Fruit fly (Drosophila melanogaster) whole organism, wandering third instar larva: ENCODE measurements around the gene scyl.
A peak's percentile ranks its signal among the peaks of the same experiment; 100 is the strongest.

Experiments
- Abd-B ChIP-seq: fragments of >200 bp; optimal IDR thresholded peaks from 2 replicates; lab custom pipeline; 2017; ENCODE audit warnings: missing biosample characterization, missing genetic modification characterization
- CG32264 ChIP-seq: fragments of 200-800 bp; sonication (Bioruptor generic); optimal IDR thresholded peaks from 2 replicates; lab custom pipeline; 2016; ENCODE audit warnings: missing biosample characterization, missing genetic modification characterization
- CrebA ChIP-seq: fragments of 200-800 bp; sonication (Bioruptor generic); optimal IDR thresholded peaks from 2 replicates; lab custom pipeline; 2016; ENCODE audit warnings: missing biosample characterization, mild to moderate bottlenecking, missing genetic modification characterization, borderline replicate concordance
- Dfd ChIP-seq: fragments of >200 bp; optimal IDR thresholded peaks from 2 replicates; lab custom pipeline; 2017; ENCODE audit warnings: missing biosample characterization, missing genetic modification characterization
- Dif ChIP-seq: fragments of 200-275, 200-300 bp; sonication (Bioruptor generic); optimal IDR thresholded peaks from 2 replicates; lab custom pipeline; 2018; ENCODE audit warnings: missing biosample characterization, missing genetic modification characterization; ENCODE audit not compliant: partially characterized antibody
- HLH106 ChIP-seq: fragments of 200-800 bp; optimal IDR thresholded peaks from 3 replicates; lab custom pipeline; 2019; ENCODE audit warnings: missing biosample characterization, mild to moderate bottlenecking, missing genetic modification characterization, moderate library complexity
- Hnf4 ChIP-seq: fragments of 200-800 bp; sonication (Bioruptor generic); optimal IDR thresholded peaks from 2 replicates; lab custom pipeline; 2016; ENCODE audit warnings: missing biosample characterization, mild to moderate bottlenecking, missing genetic modification characterization
- Hr78 ChIP-seq: fragments of >200 bp; optimal IDR thresholded peaks from 2 replicates; lab custom pipeline; 2017; ENCODE audit warnings: missing biosample characterization, missing genetic modification characterization
- Hr83 ChIP-seq: fragments of 200-300 bp; sonication (Bioruptor generic); optimal IDR thresholded peaks from 2 replicates; lab custom pipeline; 2016; ENCODE audit warnings: missing biosample characterization, mild to moderate bottlenecking, missing genetic modification characterization, moderate library complexity; ENCODE audit not compliant: poor library complexity, severe bottlenecking
- Jra ChIP-seq: sonication (Bioruptor generic); optimal IDR thresholded peaks from 2 replicates; lab custom pipeline; 2016; ENCODE audit warnings: missing biosample characterization, missing genetic modification characterization
- Mio ChIP-seq: sonication (Bioruptor generic); optimal IDR thresholded peaks from 2 replicates; lab custom pipeline; 2016; ENCODE audit warnings: missing biosample characterization, missing genetic modification characterization
- N ChIP-seq: fragments of >200 bp; optimal IDR thresholded peaks from 2 replicates; lab custom pipeline; 2018; ENCODE audit warnings: missing biosample characterization, missing external identifiers, missing genetic modification characterization
- OdsH ChIP-seq: fragments of 200-800 bp; sonication (Bioruptor generic); optimal IDR thresholded peaks from 2 replicates; lab custom pipeline; 2016; ENCODE audit warnings: missing biosample characterization, mild to moderate bottlenecking, missing genetic modification characterization
- Rel ChIP-seq, 2 experiments: fragments of 200-800 bp; sonication (Bioruptor generic) in 1 of 2; optimal IDR thresholded peaks; 2 replicates in 1 of 2; 3 replicates in 1 of 2; lab custom pipeline; 2016 to 2019; ENCODE audit warnings: mild to moderate bottlenecking in 2 of 2, missing biosample characterization in 2 of 2, missing genetic modification characterization in 2 of 2, moderate library complexity in 1 of 2
- Sp1 ChIP-seq: fragments of 200-800 bp; sonication (Bioruptor generic); optimal IDR thresholded peaks from 3 replicates; lab custom pipeline; 2019; ENCODE audit warnings: missing biosample characterization, mild to moderate bottlenecking, missing genetic modification characterization, moderate library complexity
- Vsx2 ChIP-seq: fragments of 200-300, 225-300 bp; sonication (Bioruptor generic); optimal IDR thresholded peaks from 2 replicates; lab custom pipeline; 2018; ENCODE audit warnings: missing biosample characterization, missing genetic modification characterization; ENCODE audit not compliant: partially characterized antibody
- br ChIP-seq: fragments of 200-800 bp; sonication (Bioruptor generic); optimal IDR thresholded peaks from 2 replicates; lab custom pipeline; 2016; ENCODE audit warnings: missing biosample characterization, missing genetic modification characterization
- brk ChIP-seq: fragments of 200-800 bp; sonication (Bioruptor generic); optimal IDR thresholded peaks from 2 replicates; lab custom pipeline; 2016; ENCODE audit warnings: missing biosample characterization, mild to moderate bottlenecking, missing genetic modification characterization
- dl ChIP-seq, 2 experiments: fragments of 175-275, 200-275 bp in 1 of 2; fragments of 200-275 bp in 1 of 2; sonication (Bioruptor generic); optimal IDR thresholded peaks; lab custom pipeline; 2018; ENCODE audit warnings: mild to moderate bottlenecking in 2 of 2, missing biosample characterization in 2 of 2, missing genetic modification characterization in 2 of 2, moderate library complexity in 2 of 2; ENCODE audit not compliant: partially characterized antibody in 2 of 2, insufficient read depth in 1 of 2
- dsf ChIP-seq: sonication (Bioruptor generic); optimal IDR thresholded peaks from 2 replicates; lab custom pipeline; 2016; ENCODE audit warnings: missing biosample characterization, missing genetic modification characterization, borderline replicate concordance
- ey ChIP-seq: fragments of 200-800 bp; sonication (Bioruptor generic); optimal IDR thresholded peaks from 2 replicates; lab custom pipeline; 2016; ENCODE audit warnings: missing biosample characterization, missing genetic modification characterization
- foxo ChIP-seq, 2 experiments: fragments of 200-800 bp; sonication (Bioruptor generic); optimal IDR thresholded peaks; 2 replicates in 1 of 2; 3 replicates in 1 of 2; lab custom pipeline; 2016 to 2017; ENCODE audit warnings: missing biosample characterization in 2 of 2, missing genetic modification characterization in 2 of 2
- fru ChIP-seq: fragments of 200-800 bp; sonication (Bioruptor generic); optimal IDR thresholded peaks from 3 replicates; lab custom pipeline; 2016; ENCODE audit warnings: missing biosample characterization, mild to moderate bottlenecking, missing genetic modification characterization
- h ChIP-seq: fragments of 200-800 bp; sonication (Bioruptor generic); optimal IDR thresholded peaks from 3 replicates; lab custom pipeline; 2016; ENCODE audit warnings: missing biosample characterization, mild to moderate bottlenecking, missing genetic modification characterization
- jim ChIP-seq: fragments of 175-275, 200-325 bp; sonication (Bioruptor generic); optimal IDR thresholded peaks from 2 replicates; lab custom pipeline; 2016; ENCODE audit warnings: missing biosample characterization, mild to moderate bottlenecking, missing genetic modification characterization
- lola ChIP-seq: fragments of >200 bp; optimal IDR thresholded peaks from 2 replicates; lab custom pipeline; 2017; ENCODE audit warnings: missing biosample characterization, missing genetic modification characterization
- psq ChIP-seq: fragments of 200-800 bp; sonication (Bioruptor generic); optimal IDR thresholded peaks from 3 replicates; lab custom pipeline; 2017; ENCODE audit warnings: missing biosample characterization, mild to moderate bottlenecking, missing genetic modification characterization, moderate library complexity
- sage ChIP-seq: fragments of 200-800 bp; sonication (Bioruptor generic); optimal IDR thresholded peaks from 2 replicates; lab custom pipeline; 2016; ENCODE audit warnings: missing biosample characterization, mild to moderate bottlenecking, missing genetic modification characterization
- sv ChIP-seq: fragments of 200-800 bp; sonication (Bioruptor generic); optimal IDR thresholded peaks from 3 replicates; lab custom pipeline; 2016; ENCODE audit warnings: missing biosample characterization, missing genetic modification characterization
- tai ChIP-seq: sonication (Bioruptor generic); optimal IDR thresholded peaks from 2 replicates; lab custom pipeline; 2016; ENCODE audit warnings: missing biosample characterization, missing genetic modification characterization
- usp ChIP-seq: fragments of >200 bp; optimal IDR thresholded peaks from 2 replicates; lab custom pipeline; 2017; ENCODE audit warnings: missing biosample characterization, missing genetic modification characterization
- woc ChIP-seq: sonication (Bioruptor generic); optimal IDR thresholded peaks from 2 replicates; lab custom pipeline; 2016; ENCODE audit warnings: missing biosample characterization, mild to moderate bottlenecking, missing genetic modification characterization

Gene scyl

dm6 chr3L:11241949-11242348 lies 10.2 kb upstream of the scyl start:
- no peak for TF ChIP-seq Rel (GFP tag; optimal IDR thresholded peaks at IDR 0.05; lab: Kevin White, UChicago)
- TF ChIP-seq Rel (tag; optimal IDR thresholded peaks at IDR 0.05; lab: Kevin White, UChicago): peak; percentile 39
- no peak for TF ChIP-seq sv
- TF ChIP-seq h (GFP tag; lab: Kevin White, UChicago): peak; percentile 56
- TF ChIP-seq br (GFP tag; lab: Kevin White, UChicago): peak; percentile 65
- TF ChIP-seq tai (GFP tag; lab: Kevin White, UChicago): no peak
- no peak for TF ChIP-seq CG32264 (GFP tag; lab: Kevin White, UChicago)
- TF ChIP-seq Hr78 (GFP tag; lab: Kevin White, UChicago): no peak
- no peak for TF ChIP-seq lola (GFP tag; lab: Kevin White, UChicago)

dm6 chr3L:11242410-11243291 lies 9.5 kb upstream of the scyl start:
- TF ChIP-seq foxo (GFP tag; optimal IDR thresholded peaks at IDR 0.05; lab: Kevin White, UChicago) (peak in 1 of 2 experiments; percentile 10), Dif (GFP tag; lab: Kevin White, UChicago) (peak; percentile 33), tai (GFP tag; lab: Kevin White, UChicago) (peak; percentile 44), Vsx2 (GFP tag; lab: Kevin White, UChicago) (peak; percentile 20), sage (GFP tag; lab: Kevin White, UChicago) (no peak), psq (GFP tag; lab: Kevin White, UChicago) (no peak), ey (no peak), br (GFP tag; lab: Kevin White, UChicago) (peak; percentile 39), dl (GFP tag; optimal IDR thresholded peaks at IDR 0.05; lab: Kevin White, UChicago; ENCODE audit: insufficient read depth in 1 of 2, partially characterized antibody in 2 of 2) (peak in 1 of 2 experiments; percentile 33), woc (GFP tag; lab: Kevin White, UChicago) (no peak), Abd-B (GFP tag; lab: Kevin White, UChicago) (no peak), CrebA (GFP tag; lab: Kevin White, UChicago) (no peak), Jra (GFP tag; lab: Kevin White, UChicago) (no peak)
- TF ChIP-seq, all 38 proteins: peak for 6

dm6 chr3L:11243292-11243670 lies 8.8 kb upstream of the scyl start:
- no peak for TF ChIP-seq dl (GFP tag; optimal IDR thresholded peaks at IDR 0.05; lab: Kevin White, UChicago; ENCODE audit: insufficient read depth in 1 of 2, partially characterized antibody in 2 of 2)
- no peak for TF ChIP-seq Hnf4
- no peak for TF ChIP-seq CG32264 (GFP tag; lab: Kevin White, UChicago)
- no peak for TF ChIP-seq HLH106
- TF ChIP-seq Sp1 (GFP tag; lab: Kevin White, UChicago): no peak
- TF ChIP-seq sage (GFP tag; lab: Kevin White, UChicago): no peak
- TF ChIP-seq Hr78 (GFP tag; lab: Kevin White, UChicago): no peak

- TF ChIP-seq ey (no peak), Dfd (GFP tag; lab: Kevin White, UChicago) (no peak), CrebA (GFP tag; lab: Kevin White, UChicago) (no peak)
Observed at dm6 chr3L:11244024-11244576, 8.0 kb upstream of the scyl start.

- TF ChIP-seq sv: no peak
- TF ChIP-seq jim (GFP tag; lab: Kevin White, UChicago): peak; percentile 12
- peak; percentile 72 for TF ChIP-seq Hr83 (GFP tag; lab: Kevin White, UChicago)
- no peak for TF ChIP-seq lola (GFP tag; lab: Kevin White, UChicago)
- TF ChIP-seq Dfd (GFP tag; lab: Kevin White, UChicago): no peak
- TF ChIP-seq Mio (GFP tag; lab: Kevin White, UChicago): no peak
- TF ChIP-seq woc (GFP tag; lab: Kevin White, UChicago): peak; percentile 41
- TF ChIP-seq Vsx2 (GFP tag; lab: Kevin White, UChicago): peak; percentile 51
- peak; percentile 44 to 50 for TF ChIP-seq foxo (GFP tag; optimal IDR thresholded peaks at IDR 0.05; lab: Kevin White, UChicago)
- peak; percentile 33 for TF ChIP-seq tai (GFP tag; lab: Kevin White, UChicago)
- TF ChIP-seq N: no peak
- TF ChIP-seq dl (GFP tag; optimal IDR thresholded peaks at IDR 0.05; lab: Kevin White, UChicago; ENCODE audit: insufficient read depth in 1 of 2, partially characterized antibody in 2 of 2): peak; percentile 37 to 77
- peak; percentile 45 for TF ChIP-seq HLH106
- peak; percentile 89 for TF ChIP-seq fru (GFP tag; lab: Kevin White, UChicago)
- TF ChIP-seq CG32264 (GFP tag; lab: Kevin White, UChicago): peak; percentile 45
- no peak for TF ChIP-seq Abd-B (GFP tag; lab: Kevin White, UChicago)
- TF ChIP-seq ey: no peak
- TF ChIP-seq h (GFP tag; lab: Kevin White, UChicago): peak; percentile 81
- TF ChIP-seq psq (GFP tag; lab: Kevin White, UChicago): peak; percentile 67
- no peak for TF ChIP-seq usp
- TF ChIP-seq CrebA (GFP tag; lab: Kevin White, UChicago): peak; percentile 95
- peak; percentile 76 for TF ChIP-seq OdsH (GFP tag; lab: Kevin White, UChicago)
- TF ChIP-seq brk: peak; percentile 83
- TF ChIP-seq br (GFP tag; lab: Kevin White, UChicago): peak; percentile 79
- TF ChIP-seq Hr78 (GFP tag; lab: Kevin White, UChicago): no peak
- no peak for TF ChIP-seq dsf (GFP tag; lab: Kevin White, UChicago)
Observed at dm6 chr3L:11246046-11246887, 5.8 kb upstream of the scyl start.
